Fruit fly (Drosophila melanogaster): Measurements from ENCODE around the gene in.

DNA sequence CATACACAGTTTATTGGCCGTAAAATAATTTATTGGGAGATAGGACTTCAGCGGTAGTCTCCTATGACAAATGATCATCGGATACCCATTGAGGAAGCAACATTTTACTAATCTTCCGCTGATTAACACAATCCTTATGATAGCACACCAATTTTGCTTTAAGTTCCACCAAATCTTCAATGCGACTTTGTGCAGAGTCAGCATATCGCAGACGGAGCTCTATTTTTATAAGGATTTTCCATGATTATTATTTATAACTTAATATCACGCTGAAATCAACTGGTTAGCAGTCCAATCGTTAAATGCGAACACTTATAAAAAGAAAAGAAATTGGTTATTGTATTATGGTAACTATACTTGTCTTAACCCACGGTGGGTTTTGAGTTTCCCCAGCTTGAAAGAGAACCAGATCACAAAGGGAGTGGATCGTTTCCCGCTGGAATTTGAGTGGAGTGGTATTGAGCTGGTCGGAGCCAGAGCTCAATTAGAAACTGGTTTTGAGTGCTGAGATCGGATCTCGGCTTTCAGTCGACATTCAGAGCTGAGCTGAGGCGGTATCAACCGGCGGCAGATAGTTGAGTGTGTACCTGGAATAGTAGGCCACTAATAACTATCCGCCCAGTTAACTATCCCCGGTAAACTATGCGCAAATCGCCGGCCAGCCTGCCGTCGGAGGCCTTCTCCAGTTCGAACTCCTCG, at the start of gene in, which contains the start of gene Toll-9:
- TF ChIP-seq pdm3 (GFP tag; optimal IDR thresholded peaks at IDR 0.05) = no peak
- TF ChIP-seq topi (GFP tag; optimal IDR thresholded peaks at IDR 0.05) = no peak
- no peak for TF ChIP-seq Met (GFP tag; optimal IDR thresholded peaks at IDR 0.05)
- TF ChIP-seq Eip93F (GFP tag; optimal IDR thresholded peaks at IDR 0.05) = no peak
- TF ChIP-seq Hr4 (GFP tag; optimal IDR thresholded peaks at IDR 0.05) = no peak
- no peak for TF ChIP-seq CG16779 (tag; optimal IDR thresholded peaks at IDR 0.05)
- TF ChIP-seq Hr39 (GFP tag; optimal IDR thresholded peaks at IDR 0.05) = no peak
- TF ChIP-seq CG11294 (GFP tag; IDR thresholded peaks at IDR 0.05) = no peak
- TF ChIP-seq esn (GFP tag; optimal IDR thresholded peaks at IDR 0.05) = no peak

Data from whole organism, prepupa.